Fruit fly (Drosophila melanogaster): ENCODE measurements around the gene COX7A.
A peak's percentile ranks its signal among the peaks of the same experiment; 100 is the strongest.

The COX7A gene

dm6 chr3R:8349449-8350115, 8.7 kb upstream of the COX7A start, which contains the start of gene Atg13 (continued):
- TF ChIP-seq ash1 (GFP tag; optimal IDR thresholded peaks at IDR 0.05), result no peak
- TF ChIP-seq CG18764 (GFP tag; optimal IDR thresholded peaks at IDR 0.05), result no peak
- TF ChIP-seq CG31224 (GFP tag; IDR thresholded peaks at IDR 0.05), result no peak
- no peak for TF ChIP-seq trh (GFP tag; optimal IDR thresholded peaks at IDR 0.05)
- TF ChIP-seq CG17829 (tag; optimal IDR thresholded peaks at IDR 0.05), result peak; percentile 24
- no peak for TF ChIP-seq CG8089 (GFP tag; optimal IDR thresholded peaks at IDR 0.05)
- no peak for TF ChIP-seq B-H1 (GFP tag; IDR thresholded peaks at IDR 0.05)
- TF ChIP-seq Meics (GFP tag; optimal IDR thresholded peaks at IDR 0.05), result no peak
- no peak for TF ChIP-seq zfh1 (GFP tag; IDR thresholded peaks at IDR 0.05)
- peak; percentile 5 for TF ChIP-seq Lhr (GFP tag; optimal IDR thresholded peaks at IDR 0.05)
- peak; percentile 48 for TF ChIP-seq CG2129 (GFP tag; IDR thresholded peaks at IDR 0.05; ENCODE audit: partially characterized antibody)
- TF ChIP-seq Dref (GFP tag; IDR thresholded peaks at IDR 0.05), result peak; percentile 89
- TF ChIP-seq Nf-YC (tag; optimal IDR thresholded peaks at IDR 0.05), result peak; percentile 62
- TF ChIP-seq nau (GFP tag; optimal IDR thresholded peaks at IDR 0.05), result no peak
- TF ChIP-seq CG9437 (GFP tag; optimal IDR thresholded peaks at IDR 0.05), result peak; percentile 96
- TF ChIP-seq jing (GFP tag; optimal IDR thresholded peaks at IDR 0.05), result no peak
- no peak for TF ChIP-seq danr (GFP tag; IDR thresholded peaks at IDR 0.05)
- no peak for TF ChIP-seq dm (GFP tag; optimal IDR thresholded peaks at IDR 0.05)
- peak; percentile 5 for TF ChIP-seq zfh2 (GFP tag; optimal IDR thresholded peaks at IDR 0.05)
- TF ChIP-seq kay (GFP tag; optimal IDR thresholded peaks at IDR 0.05), result no peak
- TF ChIP-seq Fer1 (GFP tag; optimal IDR thresholded peaks at IDR 0.05), result peak; percentile 12
- peak; percentile 23 for TF ChIP-seq dmrt11E (tag; optimal IDR thresholded peaks at IDR 0.05)
- TF ChIP-seq so (GFP tag; IDR thresholded peaks at IDR 0.05), result no peak
- no peak for TF ChIP-seq CG3838 (GFP tag; optimal IDR thresholded peaks at IDR 0.05)
- peak; percentile 98 for TF ChIP-seq nom (GFP tag; optimal IDR thresholded peaks at IDR 0.05)
- TF ChIP-seq CG30431 (GFP tag; optimal IDR thresholded peaks at IDR 0.05), result no peak
- TF ChIP-seq btn (GFP tag; optimal IDR thresholded peaks at IDR 0.05), result no peak
- no peak for TF ChIP-seq nerfin-1 (tag; optimal IDR thresholded peaks at IDR 0.05)
- no peak for TF ChIP-seq ase (GFP tag; IDR thresholded peaks at IDR 0.05)
- TF ChIP-seq cg (GFP tag; optimal IDR thresholded peaks at IDR 0.05), result no peak
- TF ChIP-seq tna (GFP tag; IDR thresholded peaks at IDR 0.05; ENCODE audit: partially characterized antibody), result peak; percentile 76
- TF ChIP-seq Lim3 (GFP tag; IDR thresholded peaks at IDR 0.05), result no peak
- peak; percentile 69 for TF ChIP-seq Dll (GFP tag; IDR thresholded peaks at IDR 0.05; ENCODE audit: partially characterized antibody)
- TF ChIP-seq CG9876 (GFP tag; optimal IDR thresholded peaks at IDR 0.05), result no peak
- TF ChIP-seq CG15269 (tag; optimal IDR thresholded peaks at IDR 0.05), result no peak
- no peak for TF ChIP-seq gcm (GFP tag; optimal IDR thresholded peaks at IDR 0.05)
- peak; percentile 75; the same call in 1 of the 2 replicates for TF ChIP-seq Drgx (GFP tag; IDR thresholded peaks at IDR 0.05)
- peak; percentile 6 for TF ChIP-seq twi (tag; optimal IDR thresholded peaks at IDR 0.05)
- no peak for TF ChIP-seq CG8765 (GFP tag; IDR thresholded peaks at IDR 0.05)
- peak; percentile 96 for TF ChIP-seq CG2116 (GFP tag; optimal IDR thresholded peaks at IDR 0.05)
- TF ChIP-seq B-H2 (GFP tag; optimal IDR thresholded peaks at IDR 0.05), result peak; percentile 25
- TF ChIP-seq CG11504 (tag; optimal IDR thresholded peaks at IDR 0.05), result no peak
- TF ChIP-seq BtbVII (GFP tag; optimal IDR thresholded peaks at IDR 0.05), result no peak
- TF ChIP-seq CG12391 (tag; optimal IDR thresholded peaks at IDR 0.05), result peak; percentile 52
- TF ChIP-seq NC2α (GFP tag; optimal IDR thresholded peaks at IDR 0.05), result no peak
- TF ChIP-seq ro (GFP tag; IDR thresholded peaks at IDR 0.05), result no peak
- no peak for TF ChIP-seq Hand (GFP tag; optimal IDR thresholded peaks at IDR 0.05)
- no peak for TF ChIP-seq Trl (optimal IDR thresholded peaks at IDR 0.05)
- no peak for TF ChIP-seq Trl (GFP tag; optimal IDR thresholded peaks at IDR 0.05)
- TF ChIP-seq CG11696 (GFP tag; IDR thresholded peaks at IDR 0.05), result no peak
- TF ChIP-seq CG6854 (GFP tag; optimal IDR thresholded peaks at IDR 0.05), result no peak
